Worm (Caenorhabditis elegans) whole organism, early embryonic: Measurements from ENCODE around the gene F26F4.6.
A peak's percentile ranks its signal among the peaks of the same experiment; 100 is the strongest.

Experiments used
- B0310.2 ChIP-seq: sonication (generic microtip); optimal IDR thresholded peaks from 2 replicates; lab custom pipeline; 2016; ENCODE audit warnings: mild to moderate bottlenecking, missing genetic modification characterization, missing compliant biosample characterization
- F13C5.2 ChIP-seq: sonication (generic microtip); optimal IDR thresholded peaks from 2 replicates; lab custom pipeline; 2017; ENCODE audit warnings: mild to moderate bottlenecking, missing genetic modification characterization, inconsistent platforms, missing compliant biosample characterization
- aly-1 ChIP-seq: sonication (generic microtip); optimal IDR thresholded peaks from 2 replicates; lab custom pipeline; 2016; ENCODE audit warnings: missing genetic modification characterization, missing compliant biosample characterization
- ama-1 ChIP-seq: fragments of 150-350 bp; optimal IDR thresholded peaks from 2 replicates; lab custom pipeline; 2014
- ceh-13 ChIP-seq: fragments of 200-800 bp; sonication (Bioruptor generic); optimal IDR thresholded peaks from 2 replicates; lab custom pipeline; 2018; ENCODE audit warnings: mild to moderate bottlenecking, missing genetic modification characterization, missing compliant biosample characterization
- ceh-36 ChIP-seq: sonication (generic microtip); optimal IDR thresholded peaks from 2 replicates; lab custom pipeline; 2016; ENCODE audit warnings: missing genetic modification characterization, inconsistent platforms, missing compliant biosample characterization
- ets-7 ChIP-seq: sonication (generic microtip); optimal IDR thresholded peaks from 2 replicates; lab custom pipeline; 2016; ENCODE audit warnings: missing genotype, missing genetic modification characterization, missing compliant biosample characterization
- flt-1 ChIP-seq: fragments of 200-800 bp; sonication (Bioruptor generic); IDR thresholded peaks from 2 replicates; pipeline ENCODE4 v1.3.6; 2022; ENCODE audit warnings: missing genetic modification characterization, missing compliant biosample characterization
- hmbx-1 ChIP-seq: sonication (generic microtip); optimal IDR thresholded peaks from 2 replicates; lab custom pipeline; 2016; ENCODE audit warnings: mild to moderate bottlenecking, missing genetic modification characterization, missing compliant biosample characterization
- hmg-4 ChIP-seq: fragments of 200-800 bp; sonication (Bioruptor generic); optimal IDR thresholded peaks from 2 replicates; lab custom pipeline; 2018; ENCODE audit warnings: mild to moderate bottlenecking, missing genetic modification characterization, missing compliant biosample characterization
- hnd-1 ChIP-seq: sonication (generic microtip); optimal IDR thresholded peaks from 2 replicates; lab custom pipeline; 2016; ENCODE audit warnings: missing genetic modification characterization, missing compliant biosample characterization
- pes-1 ChIP-seq: fragments of 200-800 bp; sonication (Bioruptor generic); IDR thresholded peaks from 2 replicates; pipeline ENCODE4 v1.3.6; 2022; ENCODE audit warnings: missing genetic modification reagents, missing genetic modification characterization, missing compliant biosample characterization
- scrt-1 ChIP-seq: fragments of 200-800 bp; sonication (Bioruptor generic); IDR thresholded peaks from 2 replicates; pipeline ENCODE4 v1.3.6; 2022; ENCODE audit warnings: missing genetic modification characterization, missing compliant biosample characterization
- sea-1 ChIP-seq: fragments of 200-800 bp; sonication (Bioruptor generic); conservative IDR thresholded peaks from 2 replicates; pipeline ENCODE4 v1.3.6; 2022; ENCODE audit warnings: missing genetic modification characterization, missing compliant biosample characterization
- tbx-11 ChIP-seq: fragments of 200-800 bp; sonication (Bioruptor generic); IDR thresholded peaks from 2 replicates; pipeline ENCODE4 v1.3.6; 2022; ENCODE audit warnings: missing genetic modification characterization, missing compliant biosample characterization
- tbx-37 ChIP-seq: fragments of 200-800 bp; sonication (Bioruptor generic); conservative IDR thresholded peaks from 2 replicates; pipeline ENCODE4 v1.3.6; 2022; ENCODE audit warnings: missing genetic modification reagents, missing genetic modification characterization, missing compliant biosample characterization
- tra-4 ChIP-seq: sonication (generic microtip); optimal IDR thresholded peaks from 2 replicates; lab custom pipeline; 2017; ENCODE audit warnings: missing genetic modification characterization, missing compliant biosample characterization

The F26F4.6 gene

ce11 chrIII:4893540-4893939, at the start of gene F26F4.6:
F26F4.6 (minus strand) TSS chrIII:4893640.
- TF ChIP-seq ets-7 (no peak), hmbx-1 (tag; lab: Kevin White, UChicago) (no peak), B0310.2 (tag; lab: Kevin White, UChicago) (no peak), hmg-4 (no peak), ceh-13 (GFP tag; lab: Kevin White, UChicago) (no peak), tbx-37 (GFP tag; lab: Robert Waterston, UW) (no peak), F13C5.2 (tag; lab: Kevin White, UChicago) (no peak), aly-1 (tag; lab: Kevin White, UChicago) (no peak), sea-1 (no peak), tbx-11 (GFP tag; lab: Robert Waterston, UW) (no peak), flt-1 (GFP tag; lab: Robert Waterston, UW) (no peak), ama-1 (lab: Kevin White, UChicago) (no peak), tra-4 (tag; lab: Kevin White, UChicago) (no peak), scrt-1 (GFP tag; lab: Robert Waterston, UW) (no peak), ceh-36 (tag; lab: Kevin White, UChicago) (no peak), hnd-1 (tag; lab: Kevin White, UChicago) (no peak), pes-1 (GFP tag; lab: Robert Waterston, UW) (no peak)

- TF ChIP-seq tbx-37 (GFP tag; lab: Robert Waterston, UW), result no peak
- no peak for TF ChIP-seq sea-1
- no peak for TF ChIP-seq ceh-13 (GFP tag; lab: Kevin White, UChicago)
- TF ChIP-seq hmbx-1 (tag; lab: Kevin White, UChicago), result no peak
- no peak for TF ChIP-seq flt-1 (GFP tag; lab: Robert Waterston, UW)
- TF ChIP-seq ama-1 (lab: Kevin White, UChicago), result no peak
- TF ChIP-seq tra-4 (tag; lab: Kevin White, UChicago), result no peak
- TF ChIP-seq ceh-36 (tag; lab: Kevin White, UChicago), result no peak
- TF ChIP-seq ets-7, result no peak
- no peak for TF ChIP-seq hnd-1 (tag; lab: Kevin White, UChicago)
- TF ChIP-seq aly-1 (tag; lab: Kevin White, UChicago), result no peak
- no peak for TF ChIP-seq tbx-11 (GFP tag; lab: Robert Waterston, UW)
- TF ChIP-seq F13C5.2 (tag; lab: Kevin White, UChicago), result no peak
- TF ChIP-seq scrt-1 (GFP tag; lab: Robert Waterston, UW), result no peak
- no peak for TF ChIP-seq hmg-4
- TF ChIP-seq pes-1 (GFP tag; lab: Robert Waterston, UW), result no peak
- TF ChIP-seq B0310.2 (tag; lab: Kevin White, UChicago), result no peak
Observed at ce11 chrIII:4939267-4939666, 45.8 kb upstream of the F26F4.6 start, which contains the start of gene rpb-2. rpb-2 (plus strand) TSS chrIII:4939567.

- no peak for TF ChIP-seq F13C5.2 (tag; lab: Kevin White, UChicago)
- TF ChIP-seq scrt-1 (GFP tag; lab: Robert Waterston, UW), result no peak
- no peak for TF ChIP-seq hmg-4
- TF ChIP-seq B0310.2 (tag; lab: Kevin White, UChicago), result no peak
- no peak for TF ChIP-seq hnd-1 (tag; lab: Kevin White, UChicago)
- TF ChIP-seq ceh-13 (GFP tag; lab: Kevin White, UChicago), result no peak
- TF ChIP-seq flt-1 (GFP tag; lab: Robert Waterston, UW), result no peak
- no peak for TF ChIP-seq tbx-11 (GFP tag; lab: Robert Waterston, UW)
- TF ChIP-seq sea-1, result no peak
- TF ChIP-seq hmbx-1 (tag; lab: Kevin White, UChicago), result no peak
- no peak for TF ChIP-seq ceh-36 (tag; lab: Kevin White, UChicago)
- no peak for TF ChIP-seq ama-1 (lab: Kevin White, UChicago)
- TF ChIP-seq ets-7, result no peak
- no peak for TF ChIP-seq pes-1 (GFP tag; lab: Robert Waterston, UW)
- no peak for TF ChIP-seq tbx-37 (GFP tag; lab: Robert Waterston, UW)
- TF ChIP-seq tra-4 (tag; lab: Kevin White, UChicago), result no peak
- TF ChIP-seq aly-1 (tag; lab: Kevin White, UChicago), result no peak
Observed at ce11 chrIII:4937022-4937421, 43.6 kb upstream of the F26F4.6 start, which contains the start of gene fsn-1. fsn-1 (plus strand) TSS chrIII:4937322.

ce11 chrIII:4934896-4935628, 41.6 kb upstream of the F26F4.6 start, which contains the start of gene mrps-18C:
mrps-18C (plus strand) TSS chrIII:4935578.
- TF ChIP-seq tbx-11 (GFP tag; lab: Robert Waterston, UW) (no peak), ceh-13 (GFP tag; lab: Kevin White, UChicago) (no peak), pes-1 (GFP tag; lab: Robert Waterston, UW) (no peak)

- TF ChIP-seq hmg-4 (no peak), pes-1 (GFP tag; lab: Robert Waterston, UW) (no peak), ama-1 (lab: Kevin White, UChicago) (no peak), F13C5.2 (tag; lab: Kevin White, UChicago) (no peak), sea-1 (no peak), ets-7 (no peak), ceh-13 (GFP tag; lab: Kevin White, UChicago) (no peak), hmbx-1 (tag; lab: Kevin White, UChicago) (no peak), ceh-36 (tag; lab: Kevin White, UChicago) (no peak), flt-1 (GFP tag; lab: Robert Waterston, UW) (no peak), tbx-37 (GFP tag; lab: Robert Waterston, UW) (no peak), hnd-1 (tag; lab: Kevin White, UChicago) (no peak), aly-1 (tag; lab: Kevin White, UChicago) (no peak), B0310.2 (tag; lab: Kevin White, UChicago) (no peak), tra-4 (tag; lab: Kevin White, UChicago) (no peak), scrt-1 (GFP tag; lab: Robert Waterston, UW) (no peak), tbx-11 (GFP tag; lab: Robert Waterston, UW) (no peak)
Observed at ce11 chrIII:4932203-4932699, 38.8 kb upstream of the F26F4.6 start, which contains the start of the genes C26E6.12 and eri-9. C26E6.12 (minus strand) TSS chrIII:4932253. eri-9 (plus strand) TSS chrIII:4932450.

- TF ChIP-seq F13C5.2 (tag; lab: Kevin White, UChicago), result peak; percentile 32
- 0 out of 2 replicates have a peak, but pooled peaks have one; percentile 10 for TF ChIP-seq flt-1 (GFP tag; lab: Robert Waterston, UW)
- no peak for TF ChIP-seq tbx-11 (GFP tag; lab: Robert Waterston, UW)
- TF ChIP-seq tbx-37 (GFP tag; lab: Robert Waterston, UW), result peak; percentile 86
- peak; percentile 63; the same call in 1 of the 2 replicates for TF ChIP-seq pes-1 (GFP tag; lab: Robert Waterston, UW)
- no peak for TF ChIP-seq hmg-4
Observed at ce11 chrIII:4930154-4930679, 36.8 kb upstream of the F26F4.6 start, which contains the start of gene set-2. set-2 (minus strand) TSS chrIII:4930204.
